Fruit fly (Drosophila melanogaster) whole organism, embryonic: ENCODE results near the gene CG4820.

ENCODE experiments used
- Asciz ChIP-seq: fragments of 200-800 bp; sonication (Bioruptor generic); optimal IDR thresholded peaks from 2 replicates; lab custom pipeline; 2017; ENCODE audit warnings: missing biosample characterization, mild to moderate bottlenecking, missing genetic modification characterization, missing genetic modification reagents
- CG1024 ChIP-seq: fragments of 200-800 bp; sonication (Bioruptor generic); IDR thresholded peaks from 2 replicates; pipeline ENCODE4 v1.3.6; 2022; ENCODE audit warnings: missing biosample characterization, missing genetic modification characterization
- CG10543 ChIP-seq: fragments of 200-800 bp; sonication (Bioruptor generic); optimal IDR thresholded peaks from 3 replicates; lab custom pipeline; 2017; ENCODE audit warnings: missing biosample characterization, mild to moderate bottlenecking, missing genetic modification characterization, moderate library complexity
- CG11085 ChIP-seq: fragments of 200-800 bp; sonication (Bioruptor generic); IDR thresholded peaks from 2 replicates; pipeline ENCODE4 v1.3.6; 2022; ENCODE audit warnings: missing biosample characterization, missing genetic modification characterization
- CG11723 ChIP-seq: fragments of 200-800 bp; sonication (Bioruptor generic); optimal IDR thresholded peaks from 2 replicates; lab custom pipeline; 2017; ENCODE audit warnings: missing biosample characterization, mild to moderate bottlenecking, missing genetic modification characterization
- CG13287 ChIP-seq: fragments of 200-800 bp; sonication (Bioruptor generic); IDR thresholded peaks from 2 replicates; pipeline ENCODE4 v1.3.6; 2022; ENCODE audit warnings: missing biosample characterization, missing genetic modification characterization; ENCODE audit not compliant: partially characterized antibody
- CG14860 ChIP-seq: fragments of 200-800 bp; sonication (Bioruptor generic); IDR thresholded peaks from 3 replicates; pipeline ENCODE4 v1.3.6; 2022; ENCODE audit warnings: missing biosample characterization, missing genetic modification characterization; ENCODE audit not compliant: partially characterized antibody
- CG16863 ChIP-seq: fragments of 200-800 bp; sonication (Bioruptor generic); optimal IDR thresholded peaks from 3 replicates; lab custom pipeline; 2016; ENCODE audit warnings: missing biosample characterization, missing genetic modification characterization
- CG2120 ChIP-seq: fragments of 200-800 bp; sonication (Bioruptor generic); optimal IDR thresholded peaks from 3 replicates; lab custom pipeline; 2016; ENCODE audit warnings: missing biosample characterization, missing genetic modification characterization
- CG4617 ChIP-seq: fragments of 200-800 bp; sonication (Bioruptor generic); optimal IDR thresholded peaks from 3 replicates; lab custom pipeline; 2016; ENCODE audit warnings: missing biosample characterization, missing genetic modification characterization, borderline replicate concordance
- CG4730 ChIP-seq: fragments of 200-800 bp; sonication (Bioruptor generic); IDR thresholded peaks from 2 replicates; pipeline ENCODE4 v1.3.6; 2022; ENCODE audit warnings: missing biosample characterization, missing genetic modification characterization
- CG5245 ChIP-seq: fragments of 200-800 bp; sonication (Bioruptor generic); optimal IDR thresholded peaks from 3 replicates; lab custom pipeline; 2016; ENCODE audit warnings: missing biosample characterization, missing genetic modification characterization
- CG6254 ChIP-seq: fragments of 200-800 bp; sonication (Bioruptor generic); optimal IDR thresholded peaks from 3 replicates; lab custom pipeline; 2017; ENCODE audit warnings: mild to moderate bottlenecking, missing biosample characterization, missing genetic modification reagents, missing genetic modification characterization
- CG6689 ChIP-seq: fragments of 200-800 bp; sonication (Bioruptor generic); IDR thresholded peaks from 2 replicates; pipeline ENCODE4 v1.3.6; 2022; ENCODE audit warnings: missing biosample characterization, missing genetic modification characterization
- CG7556 ChIP-seq: fragments of 200-800 bp; sonication (Bioruptor generic); optimal IDR thresholded peaks from 2 replicates; lab custom pipeline; 2017; ENCODE audit warnings: missing biosample characterization, mild to moderate bottlenecking, missing genetic modification characterization
- CG9727 ChIP-seq: fragments of 200-800 bp; sonication (Bioruptor generic); optimal IDR thresholded peaks from 3 replicates; lab custom pipeline; 2017; ENCODE audit warnings: missing biosample characterization, mild to moderate bottlenecking, missing genetic modification characterization
- CkIIα-i1 ChIP-seq: fragments of 200-800 bp; sonication (Bioruptor generic); IDR thresholded peaks from 2 replicates; pipeline ENCODE4 v1.3.6; 2022; ENCODE audit warnings: missing biosample characterization, missing genetic modification characterization
- CrebB ChIP-seq: fragments of 200-800 bp; sonication (Bioruptor generic); optimal IDR thresholded peaks from 3 replicates; lab custom pipeline; 2018; ENCODE audit warnings: missing biosample characterization, mild to moderate bottlenecking, missing genetic modification characterization
- D ChIP-seq, 2 experiments: fragments of 200-800 bp in 1 of 2; fragments of >200 bp in 1 of 2; sonication (Bioruptor generic) in 1 of 2; optimal IDR thresholded peaks; 2 replicates in 1 of 2; 3 replicates in 1 of 2; lab custom pipeline; 2017; ENCODE audit warnings: mild to moderate bottlenecking in 1 of 2, missing biosample characterization in 1 of 2, missing genetic modification characterization in 1 of 2, missing genetic modification reagents in 1 of 2
- Dbx ChIP-seq: fragments of 200-800 bp; sonication (Bioruptor generic); IDR thresholded peaks from 3 replicates; pipeline ENCODE4 v1.3.6; 2022; ENCODE audit warnings: missing biosample characterization, missing genetic modification characterization
- Ets65A ChIP-seq: fragments of 200-800 bp; sonication (Bioruptor generic); peaks from one replicate; lab custom pipeline; 2016; ENCODE audit warnings: missing biosample characterization, missing genetic modification characterization
- HmgD ChIP-seq: fragments of 200-800 bp; sonication (Bioruptor generic); optimal IDR thresholded peaks from 3 replicates; lab custom pipeline; 2016; ENCODE audit warnings: missing biosample characterization, missing genetic modification characterization
- MESR4 ChIP-seq: fragments of 200-800 bp; sonication (Bioruptor generic); optimal IDR thresholded peaks from 2 replicates; lab custom pipeline; 2018; ENCODE audit warnings: missing biosample characterization, mild to moderate bottlenecking, missing genetic modification characterization, moderate library complexity
- MTF-1 ChIP-seq: fragments of 200-800 bp; sonication (Bioruptor generic); optimal IDR thresholded peaks from 2 replicates; lab custom pipeline; 2018; ENCODE audit warnings: missing biosample characterization, mild to moderate bottlenecking, missing genetic modification characterization, borderline replicate concordance
- Neu2 ChIP-seq: fragments of 200-800 bp; sonication (Bioruptor generic); optimal IDR thresholded peaks from 3 replicates; lab custom pipeline; 2016; ENCODE audit warnings: missing biosample characterization, missing genetic modification characterization, borderline replicate concordance
- Nf-YA ChIP-seq: fragments of 200-800 bp; sonication (Bioruptor generic); IDR thresholded peaks from 2 replicates; pipeline ENCODE4 v1.3.6; 2022; ENCODE audit warnings: missing biosample characterization, missing genetic modification characterization
- Oaz ChIP-seq: fragments of 200-800 bp; sonication (Bioruptor generic); IDR thresholded peaks from 2 replicates; pipeline ENCODE4 v1.3.6; 2022; ENCODE audit warnings: missing biosample characterization, missing genetic modification characterization
- Trl ChIP-seq, 3 experiments: fragments of >200 bp in 2 of 3; fragments of 200-800 bp in 1 of 3; sonication (Bioruptor generic) in 1 of 3; optimal IDR thresholded peaks; 2 replicates in 1 of 3; 3 replicates in 2 of 3; lab custom pipeline; 2016 to 2017; ENCODE audit warnings: missing biosample characterization in 1 of 3, missing genetic modification characterization in 1 of 3
- abd-A ChIP-seq: fragments of 200-800 bp; sonication (Bioruptor generic); optimal IDR thresholded peaks from 3 replicates; lab custom pipeline; 2019; ENCODE audit warnings: missing biosample characterization, mild to moderate bottlenecking, missing genetic modification characterization, moderate library complexity
- ac ChIP-seq: fragments of 200-800 bp; sonication (Bioruptor generic); optimal IDR thresholded peaks from 3 replicates; lab custom pipeline; 2017; ENCODE audit warnings: missing biosample characterization, mild to moderate bottlenecking, missing genetic modification characterization
- bcd ChIP-seq: fragments of 200-800 bp; sonication (Bioruptor generic); optimal IDR thresholded peaks from 2 replicates; lab custom pipeline; 2017; ENCODE audit warnings: missing biosample characterization, mild to moderate bottlenecking, missing genetic modification characterization
- caup ChIP-seq: fragments of 200-800 bp; sonication (Bioruptor generic); optimal IDR thresholded peaks from 3 replicates; lab custom pipeline; 2017; ENCODE audit warnings: missing biosample characterization, mild to moderate bottlenecking, missing genetic modification characterization, moderate library complexity; ENCODE audit not compliant: severe bottlenecking
- croc ChIP-seq: fragments of 200-800 bp; sonication (Bioruptor generic); conservative IDR thresholded peaks from 3 replicates; pipeline ENCODE4 v1.3.6; 2022; ENCODE audit warnings: missing biosample characterization, missing genetic modification characterization
- ftz-f1 ChIP-seq: fragments of 200-800 bp; sonication (Bioruptor generic); optimal IDR thresholded peaks from 2 replicates; lab custom pipeline; 2016; ENCODE audit warnings: missing biosample characterization, missing genetic modification characterization
- gcm ChIP-seq: fragments of 200-800 bp; sonication (Bioruptor generic); optimal IDR thresholded peaks from 2 replicates; lab custom pipeline; 2019; ENCODE audit warnings: missing biosample characterization, mild to moderate bottlenecking, missing genetic modification characterization, moderate library complexity
- jumu ChIP-seq: fragments of 200-800 bp; sonication (Bioruptor generic); optimal IDR thresholded peaks from 3 replicates; lab custom pipeline; 2016; ENCODE audit warnings: missing biosample characterization, missing genetic modification characterization
- lola ChIP-seq, 3 experiments: fragments of >200 bp in 2 of 3; fragments of 200-800 bp in 1 of 3; sonication (Bioruptor generic) in 1 of 3; optimal IDR thresholded peaks; 2 replicates each; lab custom pipeline; 2017 to 2019; ENCODE audit warnings: missing biosample characterization in 3 of 3, missing genetic modification characterization in 3 of 3, mild to moderate bottlenecking in 1 of 3, moderate library complexity in 1 of 3
- maf-S ChIP-seq: fragments of 200-800 bp; sonication (Bioruptor generic); optimal IDR thresholded peaks from 2 replicates; lab custom pipeline; 2016; ENCODE audit warnings: missing biosample characterization, missing genetic modification characterization
- pum ChIP-seq: fragments of 200-800 bp; sonication (Bioruptor generic); optimal IDR thresholded peaks from 2 replicates; lab custom pipeline; 2016; ENCODE audit warnings: missing biosample characterization, missing genetic modification characterization
- ro ChIP-seq: fragments of 200-800 bp; sonication (Bioruptor generic); IDR thresholded peaks from 2 replicates; pipeline ENCODE4 v1.3.6; 2022; ENCODE audit warnings: missing biosample characterization, missing genetic modification characterization
- salm ChIP-seq: fragments of 200-800 bp; sonication (Bioruptor generic); optimal IDR thresholded peaks from 2 replicates; lab custom pipeline; 2018; ENCODE audit warnings: missing biosample characterization, mild to moderate bottlenecking, missing genetic modification characterization
- sima ChIP-seq: fragments of 200-800 bp; sonication (Bioruptor generic); optimal IDR thresholded peaks from 2 replicates; lab custom pipeline; 2016; ENCODE audit warnings: missing biosample characterization, missing genetic modification characterization
- ssp ChIP-seq: fragments of 200-800 bp; sonication (Bioruptor generic); IDR thresholded peaks from 2 replicates; pipeline ENCODE4 v1.3.6; 2022; ENCODE audit warnings: missing biosample characterization, missing genetic modification characterization
- toy ChIP-seq: fragments of 200-800 bp; sonication (Bioruptor generic); IDR thresholded peaks from 2 replicates; pipeline ENCODE4 v1.3.6; 2022; ENCODE audit warnings: missing biosample characterization, missing genetic modification characterization
- trem ChIP-seq: fragments of 200-800 bp; optimal IDR thresholded peaks from 3 replicates; lab custom pipeline; 2019; ENCODE audit warnings: missing biosample characterization, mild to moderate bottlenecking, missing genetic modification characterization, moderate library complexity
- twi ChIP-seq: fragments of 200-800 bp; optimal IDR thresholded peaks from 2 replicates; lab custom pipeline; 2019; ENCODE audit warnings: missing biosample characterization, mild to moderate bottlenecking, missing genetic modification characterization, moderate library complexity

Gene CG4820

dm6 chr3R:11200042-11200884 lies 16.1 kb upstream of the CG4820 start (continued):
- TF ChIP-seq CG11085 (GFP tag; lab: Robert Waterston, UW), result no peak
- TF ChIP-seq Trl (optimal IDR thresholded peaks at IDR 0.05; lab: Kevin White, UChicago), result peak; percentile 41 to 84
- TF ChIP-seq Trl (GFP tag; optimal IDR thresholded peaks at IDR 0.05; lab: Kevin White, UChicago), result no peak
- peak; percentile 25 for TF ChIP-seq Ets65A (GFP tag; lab: Kevin White, UChicago)

DNA sequence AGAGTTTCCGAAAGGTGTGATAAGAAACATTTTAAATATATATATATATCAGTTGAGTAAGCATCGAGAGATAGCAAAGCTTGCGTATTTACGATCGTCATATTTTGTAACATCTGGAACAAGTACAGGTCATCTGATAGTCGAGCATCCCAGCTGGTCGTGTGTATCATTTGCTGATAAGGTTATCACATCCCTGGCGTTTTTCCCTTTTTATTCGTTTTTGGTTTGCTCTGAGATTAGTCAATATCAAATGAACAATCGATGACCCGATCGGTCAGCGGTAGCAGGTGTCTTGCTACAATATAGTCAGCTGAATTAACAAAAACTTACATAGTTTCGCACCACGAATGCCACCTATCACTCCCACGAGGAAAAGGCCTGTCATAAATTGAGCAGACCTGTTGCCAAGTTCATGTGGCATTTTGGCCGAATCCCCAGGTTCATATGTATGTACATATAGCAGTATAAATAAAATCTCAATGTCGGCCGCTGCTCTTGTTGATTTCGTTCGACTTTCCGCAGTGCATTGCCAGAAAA lies 15.4 kb upstream of the CG4820 start:
- TF ChIP-seq CG4617 (no peak), gcm (no peak), Dbx (GFP tag; lab: Robert Waterston, UW) (peak; percentile 35; the same call in 1 of the 3 replicates), Neu2 (GFP tag; lab: Kevin White, UChicago) (no peak), CG5245 (GFP tag; lab: Kevin White, UChicago) (no peak), CG16863 (GFP tag; lab: Kevin White, UChicago) (no peak), ftz-f1 (GFP tag; lab: Kevin White, UChicago) (no peak), CG9727 (GFP tag; lab: Kevin White, UChicago) (peak; percentile 60), trem (tag; lab: Kevin White, UChicago) (no peak), D (optimal IDR thresholded peaks at IDR 0.05; lab: Kevin White, UChicago) (no peak), D (GFP tag; optimal IDR thresholded peaks at IDR 0.05; lab: Kevin White, UChicago) (no peak), CG6254 (no peak), toy (no peak), CG4730 (GFP tag; lab: Robert Waterston, UW) (no peak), Asciz (peak; percentile 32), Oaz (no peak), CG7556 (peak; percentile 51), CG13287 (GFP tag; lab: Robert Waterston, UW) (no peak), abd-A (tag; lab: Kevin White, UChicago) (no peak), jumu (GFP tag; lab: Kevin White, UChicago) (no peak), CG11723 (GFP tag; lab: Kevin White, UChicago) (no peak), pum (GFP tag; lab: Kevin White, UChicago) (no peak), ssp (GFP tag; lab: Robert Waterston, UW) (peak; percentile 37; the same call in 1 of the 2 replicates), maf-S (GFP tag; lab: Kevin White, UChicago) (no peak), CG1024 (GFP tag; lab: Robert Waterston, UW) (no peak), CG14860 (GFP tag; lab: Robert Waterston, UW) (no peak), CkIIα-i1 (no peak), CrebB (tag; lab: Kevin White, UChicago) (peak; percentile 29), croc (GFP tag; lab: Robert Waterston, UW) (no peak), HmgD (GFP tag; lab: Kevin White, UChicago) (no peak), MTF-1 (GFP tag; lab: Kevin White, UChicago) (no peak), Nf-YA (GFP tag; lab: Robert Waterston, UW) (no peak), ac (GFP tag; lab: Kevin White, UChicago) (no peak), bcd (peak; percentile 58), CG10543 (GFP tag; lab: Kevin White, UChicago) (no peak), MESR4 (GFP tag; lab: Kevin White, UChicago) (no peak), salm (tag; lab: Kevin White, UChicago) (peak; percentile 20), ro (no peak), caup (GFP tag; lab: Kevin White, UChicago) (peak; percentile 43), twi (no peak), sima (GFP tag; lab: Kevin White, UChicago) (no peak), CG6689 (peak; percentile 56), CG2120 (peak; percentile 81), lola (GFP tag; optimal IDR thresholded peaks at IDR 0.05; lab: Kevin White, UChicago) (no peak)
